Fruit fly (Drosophila melanogaster) whole organism, embryonic: Measurements from ENCODE around the gene CG31265.
A peak's percentile ranks its signal among the peaks of the same experiment; 100 is the strongest.

Experiments used
- ATbp ChIP-seq: fragments of 200-800 bp; sonication (Bioruptor generic); optimal IDR thresholded peaks from 2 replicates; lab custom pipeline; 2017; ENCODE audit warnings: missing biosample characterization, mild to moderate bottlenecking, missing genetic modification characterization, missing genetic modification reagents
- CG10147 ChIP-seq: fragments of 200-800 bp; sonication (Bioruptor generic); optimal IDR thresholded peaks from 2 replicates; lab custom pipeline; 2019; ENCODE audit warnings: missing biosample characterization, mild to moderate bottlenecking, missing genetic modification characterization, moderate library complexity
- CG10431 ChIP-seq: fragments of 200-800 bp; sonication (Bioruptor generic); optimal IDR thresholded peaks from 3 replicates; lab custom pipeline; 2018; ENCODE audit warnings: missing biosample characterization, mild to moderate bottlenecking, missing genetic modification characterization
- CG10654 ChIP-seq: fragments of 200-800 bp; sonication (Bioruptor generic); optimal IDR thresholded peaks from 2 replicates; lab custom pipeline; 2016; ENCODE audit warnings: missing biosample characterization, missing genetic modification characterization
- CG11723 ChIP-seq: fragments of 200-800 bp; sonication (Bioruptor generic); optimal IDR thresholded peaks from 2 replicates; lab custom pipeline; 2017; ENCODE audit warnings: missing biosample characterization, mild to moderate bottlenecking, missing genetic modification characterization
- CG12155 ChIP-seq: fragments of 200-800 bp; sonication (Bioruptor generic); optimal IDR thresholded peaks from 3 replicates; lab custom pipeline; 2016; ENCODE audit warnings: missing biosample characterization, missing genetic modification characterization
- CG1233 ChIP-seq: fragments of 200-800 bp; sonication (Bioruptor generic); optimal IDR thresholded peaks from 4 replicates; lab custom pipeline; 2018; ENCODE audit warnings: missing biosample characterization, mild to moderate bottlenecking, missing genetic modification characterization
- CG13624 ChIP-seq: fragments of 200-800 bp; sonication (Bioruptor generic); optimal IDR thresholded peaks from 2 replicates; lab custom pipeline; 2016; ENCODE audit warnings: missing biosample characterization, missing genetic modification characterization
- CG13775 ChIP-seq: fragments of 200-800 bp; sonication (Bioruptor generic); optimal IDR thresholded peaks from 3 replicates; lab custom pipeline; 2017; ENCODE audit warnings: missing biosample characterization, mild to moderate bottlenecking, missing genetic modification characterization
- CG14860 ChIP-seq: fragments of 200-800 bp; sonication (Bioruptor generic); IDR thresholded peaks from 3 replicates; pipeline ENCODE4 v1.3.6; 2022; ENCODE audit warnings: missing biosample characterization, missing genetic modification characterization; ENCODE audit not compliant: partially characterized antibody
- CG1602 ChIP-seq: fragments of 200-800 bp; sonication (Bioruptor generic); optimal IDR thresholded peaks from 3 replicates; lab custom pipeline; 2016; ENCODE audit warnings: missing biosample characterization, missing genetic modification characterization
- CG16815 ChIP-seq: fragments of 200-800 bp; sonication (Bioruptor generic); optimal IDR thresholded peaks from 3 replicates; lab custom pipeline; 2017; ENCODE audit warnings: missing biosample characterization, mild to moderate bottlenecking, missing genetic modification characterization
- CG17186 ChIP-seq: fragments of 200-800 bp; sonication (Bioruptor generic); optimal IDR thresholded peaks from 3 replicates; lab custom pipeline; 2017; ENCODE audit warnings: missing biosample characterization, missing genetic modification reagents, missing genetic modification characterization
- CG2875 ChIP-seq: fragments of 200-800 bp; sonication (Bioruptor generic); optimal IDR thresholded peaks from 2 replicates; lab custom pipeline; 2017; ENCODE audit warnings: missing biosample characterization, mild to moderate bottlenecking, missing genetic modification characterization, missing genetic modification reagents
- CG5953 ChIP-seq: fragments of 200-800 bp; sonication (Bioruptor generic); IDR thresholded peaks from 2 replicates; pipeline ENCODE4 v1.3.6; 2022; ENCODE audit warnings: missing biosample characterization, missing genetic modification characterization
- CG8089 ChIP-seq: fragments of 200-800 bp; sonication (Bioruptor generic); optimal IDR thresholded peaks from 3 replicates; lab custom pipeline; 2016; ENCODE audit warnings: missing biosample characterization, missing genetic modification characterization
- CG8290 ChIP-seq, 3 experiments: fragments of 200-800 bp; sonication (Bioruptor generic); optimal IDR thresholded peaks; 2 replicates each; lab custom pipeline; 2016 to 2019; ENCODE audit warnings: missing biosample characterization in 3 of 3, missing genetic modification characterization in 3 of 3, mild to moderate bottlenecking in 2 of 3, moderate library complexity in 1 of 3
- CG9797 ChIP-seq: fragments of 200-800 bp; sonication (Bioruptor generic); optimal IDR thresholded peaks from 3 replicates; lab custom pipeline; 2018; ENCODE audit warnings: missing biosample characterization, mild to moderate bottlenecking, missing genetic modification characterization
- CrebB ChIP-seq: fragments of 200-800 bp; sonication (Bioruptor generic); optimal IDR thresholded peaks from 3 replicates; lab custom pipeline; 2018; ENCODE audit warnings: missing biosample characterization, mild to moderate bottlenecking, missing genetic modification characterization
- Dfd ChIP-seq, 2 experiments: fragments of >200 bp; optimal IDR thresholded peaks; 2 replicates each; lab custom pipeline; 2017; ENCODE audit warnings: missing biosample characterization in 2 of 2, missing genetic modification characterization in 2 of 2
- Dip3 ChIP-seq: fragments of 200-800 bp; sonication (Bioruptor generic); optimal IDR thresholded peaks from 3 replicates; lab custom pipeline; 2016; ENCODE audit warnings: missing biosample characterization, missing genetic modification characterization
- Doc3 ChIP-seq: fragments of 200-800 bp; sonication (Bioruptor generic); IDR thresholded peaks from 3 replicates; pipeline ENCODE4 v1.3.6; 2022; ENCODE audit warnings: missing biosample characterization, missing genetic modification characterization; ENCODE audit not compliant: partially characterized antibody
- E2f2 ChIP-seq: fragments of 200-800 bp; sonication (Bioruptor generic); IDR thresholded peaks from 2 replicates; pipeline ENCODE4 v1.3.6; 2022; ENCODE audit warnings: missing biosample characterization, missing genetic modification characterization
- Ets65A ChIP-seq: fragments of 200-800 bp; sonication (Bioruptor generic); peaks from one replicate; lab custom pipeline; 2016; ENCODE audit warnings: missing biosample characterization, missing genetic modification characterization
- Fer2 ChIP-seq: fragments of 200-800 bp; sonication (Bioruptor generic); optimal IDR thresholded peaks from 2 replicates; lab custom pipeline; 2018; ENCODE audit warnings: missing biosample characterization, mild to moderate bottlenecking, missing genetic modification characterization, moderate library complexity
- Hey ChIP-seq: fragments of 200-800 bp; sonication (Bioruptor generic); optimal IDR thresholded peaks from 3 replicates; lab custom pipeline; 2018; ENCODE audit warnings: missing biosample characterization, mild to moderate bottlenecking, missing genetic modification characterization
- MTF-1 ChIP-seq: fragments of 200-800 bp; sonication (Bioruptor generic); optimal IDR thresholded peaks from 2 replicates; lab custom pipeline; 2018; ENCODE audit warnings: missing biosample characterization, mild to moderate bottlenecking, missing genetic modification characterization, borderline replicate concordance
- NC2β ChIP-seq: fragments of 200-800 bp; sonication (Bioruptor generic); optimal IDR thresholded peaks from 2 replicates; lab custom pipeline; 2016; ENCODE audit warnings: missing biosample characterization, missing genetic modification characterization
- Nf-YB ChIP-seq: fragments of 200-800 bp; sonication (Bioruptor generic); optimal IDR thresholded peaks from 3 replicates; lab custom pipeline; 2019; ENCODE audit warnings: missing biosample characterization, mild to moderate bottlenecking, missing genetic modification characterization, moderate library complexity
- Sin3A ChIP-seq: fragments of >200 bp; optimal IDR thresholded peaks from 2 replicates; lab custom pipeline; 2018
- Sox100B ChIP-seq: fragments of 200-800 bp; sonication (Bioruptor generic); optimal IDR thresholded peaks from 3 replicates; lab custom pipeline; 2018; ENCODE audit warnings: missing biosample characterization, mild to moderate bottlenecking, missing genetic modification characterization
- Ssrp ChIP-seq: fragments of 200-800 bp; sonication (Bioruptor generic); optimal IDR thresholded peaks from 2 replicates; lab custom pipeline; 2018; ENCODE audit warnings: missing biosample characterization, mild to moderate bottlenecking, missing genetic modification characterization, moderate library complexity
- bigmax ChIP-seq: fragments of 200-800 bp; sonication (Bioruptor generic); optimal IDR thresholded peaks from 2 replicates; lab custom pipeline; 2018; ENCODE audit warnings: missing biosample characterization, mild to moderate bottlenecking, missing genetic modification characterization
- ci ChIP-seq: fragments of 200-800 bp; sonication (Bioruptor generic); IDR thresholded peaks from 3 replicates; pipeline ENCODE4 v1.3.6; 2022; ENCODE audit warnings: missing biosample characterization, missing genetic modification characterization
- dimm ChIP-seq: fragments of 200-800 bp; sonication (Bioruptor generic); IDR thresholded peaks from 2 replicates; pipeline ENCODE4 v1.3.6; 2022; ENCODE audit warnings: missing biosample characterization, missing genetic modification characterization
- dmrt99B ChIP-seq: fragments of 200-800 bp; sonication (Bioruptor generic); optimal IDR thresholded peaks from 2 replicates; lab custom pipeline; 2018; ENCODE audit warnings: missing biosample characterization, mild to moderate bottlenecking, missing genetic modification characterization, moderate library complexity
- eve ChIP-seq, 2 experiments: fragments of >200 bp; optimal IDR thresholded peaks; 2 replicates each; lab custom pipeline; 2017; ENCODE audit warnings: missing biosample characterization in 2 of 2, missing genetic modification characterization in 2 of 2
- gem ChIP-seq: fragments of 200-800 bp; sonication (Bioruptor generic); optimal IDR thresholded peaks from 2 replicates; lab custom pipeline; 2019; ENCODE audit warnings: missing biosample characterization, mild to moderate bottlenecking, missing genetic modification characterization, moderate library complexity
- gsb ChIP-seq: fragments of 200-800 bp; sonication (Bioruptor generic); IDR thresholded peaks from 2 replicates; pipeline ENCODE4 v1.3.6; 2022; ENCODE audit warnings: missing biosample characterization, missing genetic modification characterization
- h ChIP-seq: fragments of >200 bp; optimal IDR thresholded peaks from 2 replicates; lab custom pipeline; 2017
- hkb ChIP-seq, 2 experiments: fragments of 200-800 bp in 1 of 2; fragments of >200 bp in 1 of 2; sonication (Bioruptor generic) in 1 of 2; IDR thresholded peaks in 1 of 2; optimal IDR thresholded peaks in 1 of 2; 2 replicates each; pipeline versions ENCODE4 v1.3.6 to Lab custom; 2017 to 2022; ENCODE audit warnings: missing biosample characterization in 1 of 2, missing genetic modification characterization in 1 of 2
- ind ChIP-seq: fragments of 200-800 bp; sonication (Bioruptor generic); optimal IDR thresholded peaks from 3 replicates; lab custom pipeline; 2016; ENCODE audit warnings: missing biosample characterization, missing genetic modification characterization
- onecut ChIP-seq: fragments of 200-800 bp; sonication (Bioruptor generic); IDR thresholded peaks from 2 replicates; pipeline ENCODE4 v1.3.6; 2022; ENCODE audit warnings: missing biosample characterization, missing genetic modification characterization
- pb ChIP-seq: fragments of 200-800 bp; sonication (Bioruptor generic); optimal IDR thresholded peaks from 3 replicates; lab custom pipeline; 2016; ENCODE audit warnings: missing biosample characterization, missing genetic modification characterization
- sim ChIP-seq: fragments of 200-800 bp; sonication (Bioruptor generic); IDR thresholded peaks from 2 replicates; pipeline ENCODE4 v1.3.6; 2022; ENCODE audit warnings: missing biosample characterization, missing genetic modification characterization
- sqz ChIP-seq: fragments of 200-800 bp; sonication (Bioruptor generic); optimal IDR thresholded peaks from 3 replicates; lab custom pipeline; 2018; ENCODE audit warnings: missing biosample characterization, mild to moderate bottlenecking, missing genetic modification characterization
- tin ChIP-seq: fragments of 200-800 bp; sonication (Bioruptor generic); optimal IDR thresholded peaks from 3 replicates; lab custom pipeline; 2016; ENCODE audit warnings: missing biosample characterization, missing genetic modification characterization
- tll ChIP-seq, 2 experiments: fragments of 200-800 bp in 1 of 2; fragments of >200 bp in 1 of 2; sonication (Bioruptor generic) in 1 of 2; optimal IDR thresholded peaks; 2 replicates each; lab custom pipeline; 2017 to 2019; ENCODE audit warnings: missing biosample characterization in 2 of 2, missing genetic modification characterization in 2 of 2, mild to moderate bottlenecking in 1 of 2, moderate library complexity in 1 of 2
- tup ChIP-seq: fragments of 200-800 bp; sonication (Bioruptor generic); optimal IDR thresholded peaks from 2 replicates; lab custom pipeline; 2016; ENCODE audit warnings: missing biosample characterization, mild to moderate bottlenecking, missing genetic modification characterization, moderate library complexity
- zen2 ChIP-seq: fragments of 200-800 bp; sonication (Bioruptor generic); IDR thresholded peaks from 3 replicates; pipeline ENCODE4 v1.3.6; 2022; ENCODE audit warnings: missing biosample characterization, missing genetic modification characterization; ENCODE audit not compliant: partially characterized antibody

Gene CG31265

DNA sequence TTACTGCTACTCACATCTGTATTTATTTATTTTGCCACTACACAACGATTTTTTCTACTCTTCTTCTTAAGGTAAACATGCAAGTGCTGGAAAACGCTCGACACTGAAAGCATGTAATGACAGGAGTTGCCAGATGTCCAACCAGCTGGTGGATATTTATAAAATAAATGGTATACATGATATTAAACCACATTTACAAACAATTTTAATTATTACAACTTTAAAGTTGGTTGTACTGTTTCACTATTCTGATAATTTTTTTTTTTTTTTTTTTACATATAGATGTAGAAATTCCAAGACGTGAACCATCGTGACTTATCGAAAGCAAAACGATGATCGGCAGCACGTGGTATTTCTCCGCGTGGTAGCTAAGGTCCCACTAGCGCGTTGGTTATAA is 48.2 kb upstream of the CG31265 start, which contains the start of the genes Keap1 and kuk (continued):
- TF ChIP-seq Ssrp (no peak), eve (GFP tag; optimal IDR thresholded peaks at IDR 0.05; lab: Kevin White, UChicago) (no peak), CG12155 (GFP tag; lab: Kevin White, UChicago) (peak; percentile 58), tin (GFP tag; lab: Kevin White, UChicago) (peak; percentile 26), CG8290 (GFP tag; optimal IDR thresholded peaks at IDR 0.05; lab: Kevin White, UChicago) (no peak), CG8290 (tag; optimal IDR thresholded peaks at IDR 0.05; lab: Kevin White, UChicago) (peak in 1 of 2 experiments; percentile 57), dimm (GFP tag; lab: Robert Waterston, UW) (no peak), CG13624 (peak; percentile 47), MTF-1 (GFP tag; lab: Kevin White, UChicago) (peak; percentile 43), ci (peak; percentile 64), CG5953 (GFP tag; lab: Robert Waterston, UW) (no peak), NC2β (peak; percentile 67), CG11723 (GFP tag; lab: Kevin White, UChicago) (no peak), E2f2 (peak; percentile 64), dmrt99B (tag; lab: Kevin White, UChicago) (no peak), Nf-YB (GFP tag; lab: Kevin White, UChicago) (peak; percentile 29), zen2 (GFP tag; lab: Robert Waterston, UW) (no peak; the same call in 2 of the 3 replicates), gsb (GFP tag; lab: Robert Waterston, UW) (no peak), CG9797 (GFP tag; lab: Kevin White, UChicago) (peak; percentile 93), CG10147 (no peak), Doc3 (GFP tag; lab: Robert Waterston, UW) (peak; percentile 79), bigmax (GFP tag; lab: Kevin White, UChicago) (no peak), CrebB (no peak), ind (GFP tag; lab: Kevin White, UChicago) (peak; percentile 49), CG16815 (GFP tag; lab: Kevin White, UChicago) (peak; percentile 16), Ets65A (GFP tag; lab: Kevin White, UChicago) (peak; percentile 96), CG10431 (GFP tag; lab: Kevin White, UChicago) (peak; percentile 70), Sin3A (peak; percentile 85), CG2875 (peak; percentile 12), Hey (tag; lab: Kevin White, UChicago) (no peak), tll (GFP tag; optimal IDR thresholded peaks at IDR 0.05; lab: Kevin White, UChicago) (no peak), tup (GFP tag; lab: Kevin White, UChicago) (peak; percentile 23), CG1233 (GFP tag; lab: Kevin White, UChicago) (peak; percentile 6), CG17186 (GFP tag; lab: Kevin White, UChicago) (no peak), CG13775 (GFP tag; lab: Kevin White, UChicago) (peak; percentile 53), CG14860 (GFP tag; lab: Robert Waterston, UW) (peak; percentile 68), CG8089 (GFP tag; lab: Kevin White, UChicago) (peak; percentile 24), hkb (optimal IDR thresholded peaks at IDR 0.05; lab: Kevin White, UChicago) (peak; percentile 85), hkb (GFP tag; IDR thresholded peaks at IDR 0.05; lab: Robert Waterston, UW) (peak; percentile 7; the same call in 1 of the 2 replicates), pb (GFP tag; lab: Kevin White, UChicago) (peak; percentile 17), h (no peak), Dfd (GFP tag; optimal IDR thresholded peaks at IDR 0.05; lab: Kevin White, UChicago) (no peak), Dip3 (GFP tag; lab: Kevin White, UChicago) (peak; percentile 63), sqz (GFP tag; lab: Kevin White, UChicago) (peak; percentile 48), onecut (GFP tag; lab: Robert Waterston, UW) (peak; percentile 58), sim (no peak), Sox100B (GFP tag; lab: Kevin White, UChicago) (no peak), ATbp (GFP tag; lab: Kevin White, UChicago) (peak; percentile 24), CG10654 (peak; percentile 43), CG1602 (peak; percentile 59), gem (tag; lab: Kevin White, UChicago) (peak; percentile 61), Fer2 (peak; percentile 46)
